Fruit fly (Drosophila melanogaster) whole organism, prepupa: ENCODE data around the gene Best4.

ENCODE experiments used
- CG15336 ChIP-seq: fragments of 200-800 bp; sonication (Bioruptor generic); IDR thresholded peaks from 2 replicates; pipeline ENCODE4 v1.3.6; 2022; ENCODE audit warnings: missing biosample characterization, missing genetic modification characterization
- CG16779 ChIP-seq: fragments of 200-800 bp; sonication (Bioruptor generic); optimal IDR thresholded peaks from 3 replicates; lab custom pipeline; 2017; ENCODE audit warnings: missing biosample characterization, mild to moderate bottlenecking, missing genetic modification characterization
- CG32006 ChIP-seq: fragments of 200-800 bp; sonication (Bioruptor generic); optimal IDR thresholded peaks from 3 replicates; lab custom pipeline; 2017; ENCODE audit warnings: missing biosample characterization, mild to moderate bottlenecking, missing genetic modification characterization
- CG6854 ChIP-seq: fragments of 200-800 bp; sonication (Bioruptor generic); optimal IDR thresholded peaks from 2 replicates; lab custom pipeline; 2017; ENCODE audit warnings: missing biosample characterization, mild to moderate bottlenecking, missing genetic modification characterization
- OdsH ChIP-seq: fragments of 200-800 bp; sonication (Bioruptor generic); optimal IDR thresholded peaks from 3 replicates; lab custom pipeline; 2016; ENCODE audit warnings: missing biosample characterization, missing genetic modification characterization
- achi ChIP-seq: fragments of 200-800 bp; sonication (Bioruptor generic); optimal IDR thresholded peaks from 3 replicates; lab custom pipeline; 2016; ENCODE audit warnings: missing biosample characterization, missing genetic modification characterization
- net ChIP-seq: fragments of 200-800 bp; sonication (Bioruptor generic); optimal IDR thresholded peaks from 3 replicates; lab custom pipeline; 2016; ENCODE audit warnings: missing biosample characterization, missing genetic modification characterization

- TF ChIP-seq achi (GFP tag; lab: Kevin White, UChicago) (no peak), net (GFP tag; lab: Kevin White, UChicago) (no peak), OdsH (GFP tag; lab: Kevin White, UChicago) (no peak), CG15336 (no peak), CG32006 (GFP tag; lab: Kevin White, UChicago) (peak; percentile 40), CG16779 (tag; lab: Kevin White, UChicago) (no peak), CG6854 (no peak)
Measured at dm6 chr3L:15305036-15305613, 6.4 kb downstream of the Best4 start.
